Fruit fly (Drosophila melanogaster) whole organism, embryonic: ENCODE results near the gene Ilk.

Experiments
- BEAF-32 ChIP-seq: fragments of 200-800 bp; sonication (Bioruptor generic); optimal IDR thresholded peaks from 3 replicates; lab custom pipeline; 2017; ENCODE audit warnings: missing biosample characterization, missing genetic modification characterization, mild to moderate bottlenecking, moderate library complexity, missing genetic modification reagents
- Blimp-1 ChIP-seq: fragments of 200-800 bp; sonication (Bioruptor generic); optimal IDR thresholded peaks from 3 replicates; lab custom pipeline; 2018; ENCODE audit warnings: missing biosample characterization, missing genetic modification characterization, mild to moderate bottlenecking, moderate library complexity, missing genetic modification reagents
- CG11695 ChIP-seq: fragments of 200-800 bp; sonication (Bioruptor generic); IDR thresholded peaks from 3 replicates; pipeline ENCODE4 v1.3.6; 2022; ENCODE audit warnings: missing biosample characterization, missing genetic modification characterization
- CG14441 ChIP-seq: fragments of 200-800 bp; sonication (Bioruptor generic); IDR thresholded peaks from 2 replicates; pipeline ENCODE4 v1.3.6; 2022; ENCODE audit warnings: missing biosample characterization, missing genetic modification characterization
- CG14860 ChIP-seq: fragments of 200-800 bp; sonication (Bioruptor generic); IDR thresholded peaks from 3 replicates; pipeline ENCODE4 v1.3.6; 2022; ENCODE audit warnings: missing biosample characterization, missing genetic modification characterization; ENCODE audit not compliant: partially characterized antibody
- CG1603 ChIP-seq: fragments of 200-800 bp; sonication (Bioruptor generic); optimal IDR thresholded peaks from 2 replicates; lab custom pipeline; 2019; ENCODE audit warnings: missing biosample characterization, mild to moderate bottlenecking, missing genetic modification characterization, moderate library complexity
- CG17186 ChIP-seq: fragments of 200-800 bp; sonication (Bioruptor generic); optimal IDR thresholded peaks from 3 replicates; lab custom pipeline; 2017; ENCODE audit warnings: missing biosample characterization, missing genetic modification reagents, missing genetic modification characterization
- CG2116 ChIP-seq: fragments of 200-800 bp; sonication (Bioruptor generic); optimal IDR thresholded peaks from 3 replicates; lab custom pipeline; 2018; ENCODE audit warnings: missing biosample characterization, mild to moderate bottlenecking, missing genetic modification characterization
- CG2129 ChIP-seq: fragments of 200-800 bp; sonication (Bioruptor generic); IDR thresholded peaks from 2 replicates; pipeline ENCODE4 v1.3.6; 2022; ENCODE audit warnings: missing biosample characterization, missing genetic modification characterization; ENCODE audit not compliant: partially characterized antibody
- CG2199 ChIP-seq: fragments of 200-800 bp; sonication (Bioruptor generic); IDR thresholded peaks from 3 replicates; pipeline ENCODE4 v1.3.6; 2022; ENCODE audit warnings: missing biosample characterization, missing genetic modification characterization
- CG4730 ChIP-seq: fragments of 200-800 bp; sonication (Bioruptor generic); IDR thresholded peaks from 2 replicates; pipeline ENCODE4 v1.3.6; 2022; ENCODE audit warnings: missing biosample characterization, missing genetic modification characterization
- CG6254 ChIP-seq: fragments of 200-800 bp; sonication (Bioruptor generic); optimal IDR thresholded peaks from 3 replicates; lab custom pipeline; 2017; ENCODE audit warnings: mild to moderate bottlenecking, missing biosample characterization, missing genetic modification reagents, missing genetic modification characterization
- CG7271 ChIP-seq: fragments of 200-800 bp; sonication (Bioruptor generic); optimal IDR thresholded peaks from 2 replicates; lab custom pipeline; 2018; ENCODE audit warnings: missing biosample characterization, mild to moderate bottlenecking, missing genetic modification characterization, moderate library complexity
- CG7372 ChIP-seq: fragments of 200-800 bp; sonication (Bioruptor generic); IDR thresholded peaks from 2 replicates; pipeline ENCODE4 v1.3.6; 2022; ENCODE audit warnings: missing biosample characterization, missing genetic modification characterization
- CG8089 ChIP-seq: fragments of 200-800 bp; sonication (Bioruptor generic); optimal IDR thresholded peaks from 3 replicates; lab custom pipeline; 2016; ENCODE audit warnings: missing biosample characterization, missing genetic modification characterization
- CG8290 ChIP-seq, 3 experiments: fragments of 200-800 bp; sonication (Bioruptor generic); optimal IDR thresholded peaks; 2 replicates each; lab custom pipeline; 2016 to 2019; ENCODE audit warnings: missing biosample characterization in 3 of 3, missing genetic modification characterization in 3 of 3, mild to moderate bottlenecking in 2 of 3, moderate library complexity in 1 of 3
- CG8359 ChIP-seq: fragments of 200-800 bp; sonication (Bioruptor generic); optimal IDR thresholded peaks from 2 replicates; lab custom pipeline; 2017; ENCODE audit warnings: missing biosample characterization, mild to moderate bottlenecking, missing genetic modification characterization, borderline replicate concordance
- CG9932 ChIP-seq: fragments of 200-800 bp; sonication (Bioruptor generic); IDR thresholded peaks from 2 replicates; pipeline ENCODE4 v1.3.6; 2022; ENCODE audit warnings: missing biosample characterization, missing genetic modification characterization
- CTCF ChIP-seq: fragments of 200-800 bp; sonication (Bioruptor generic); optimal IDR thresholded peaks from 2 replicates; lab custom pipeline; 2017; ENCODE audit warnings: missing biosample characterization, mild to moderate bottlenecking, missing genetic modification characterization, moderate library complexity
- CoRest ChIP-seq: fragments of 200-800 bp; sonication (Bioruptor generic); optimal IDR thresholded peaks from 3 replicates; lab custom pipeline; 2018; ENCODE audit warnings: missing biosample characterization, mild to moderate bottlenecking, missing genetic modification characterization, moderate library complexity
- D ChIP-seq, 2 experiments: fragments of 200-800 bp in 1 of 2; fragments of >200 bp in 1 of 2; sonication (Bioruptor generic) in 1 of 2; optimal IDR thresholded peaks; 2 replicates in 1 of 2; 3 replicates in 1 of 2; lab custom pipeline; 2017; ENCODE audit warnings: mild to moderate bottlenecking in 1 of 2, missing biosample characterization in 1 of 2, missing genetic modification characterization in 1 of 2, missing genetic modification reagents in 1 of 2
- D19A ChIP-seq: fragments of 200-800 bp; optimal IDR thresholded peaks from 3 replicates; lab custom pipeline; 2019; ENCODE audit warnings: missing biosample characterization, mild to moderate bottlenecking, missing genetic modification characterization, moderate library complexity
- Deaf1 ChIP-seq: fragments of 200-800 bp; optimal IDR thresholded peaks from 3 replicates; lab custom pipeline; 2019; ENCODE audit warnings: missing biosample characterization, mild to moderate bottlenecking, missing genetic modification characterization, moderate library complexity
- Hand ChIP-seq: fragments of 200-800 bp; sonication (Bioruptor generic); optimal IDR thresholded peaks from 2 replicates; lab custom pipeline; 2017; ENCODE audit warnings: mild to moderate bottlenecking, missing biosample characterization, missing genetic modification reagents, missing genetic modification characterization
- Hsf ChIP-seq: fragments of 200-800 bp; sonication (Bioruptor generic); optimal IDR thresholded peaks from 3 replicates; lab custom pipeline; 2016; ENCODE audit warnings: missing biosample characterization, missing genetic modification characterization
- Med ChIP-seq: fragments of 200-800 bp; sonication (Bioruptor generic); peaks from one replicate; lab custom pipeline; 2016; ENCODE audit warnings: missing biosample characterization, missing genetic modification characterization, mild to moderate bottlenecking, inconsistent platforms, moderate library complexity
- Nf-YC ChIP-seq: fragments of 200-800 bp; optimal IDR thresholded peaks from 3 replicates; lab custom pipeline; 2019; ENCODE audit warnings: missing biosample characterization, mild to moderate bottlenecking, missing genetic modification characterization, moderate library complexity
- NfI ChIP-seq: fragments of 200-800 bp; sonication (Bioruptor generic); optimal IDR thresholded peaks from 3 replicates; lab custom pipeline; 2018; ENCODE audit warnings: missing biosample characterization, mild to moderate bottlenecking, missing genetic modification characterization, moderate library complexity
- Side ChIP-seq: fragments of 200-800 bp; sonication (Bioruptor generic); optimal IDR thresholded peaks from 2 replicates; lab custom pipeline; 2016; ENCODE audit warnings: missing biosample characterization, missing genetic modification characterization
- Usf ChIP-seq: fragments of 200-800 bp; sonication (Bioruptor generic); optimal IDR thresholded peaks from 2 replicates; lab custom pipeline; 2017; ENCODE audit warnings: missing genotype, missing biosample characterization, missing genetic modification characterization
- Vsx1 ChIP-seq: fragments of 200-800 bp; sonication (Bioruptor generic); optimal IDR thresholded peaks from 2 replicates; lab custom pipeline; 2017; ENCODE audit warnings: missing biosample characterization, mild to moderate bottlenecking, missing genetic modification characterization, missing genetic modification reagents
- aop ChIP-seq: fragments of 200-800 bp; sonication (Bioruptor generic); IDR thresholded peaks from 2 replicates; pipeline ENCODE4 v1.3.6; 2022; ENCODE audit warnings: missing biosample characterization, missing genetic modification characterization
- fru ChIP-seq: fragments of >200 bp; optimal IDR thresholded peaks from 2 replicates; lab custom pipeline; 2017
- gce ChIP-seq: fragments of 200-800 bp; sonication (Bioruptor generic); IDR thresholded peaks from 3 replicates; pipeline ENCODE4 v1.3.6; 2022; ENCODE audit warnings: missing biosample characterization, missing genetic modification characterization
- gfzf ChIP-seq: fragments of 200-800 bp; sonication (Bioruptor generic); optimal IDR thresholded peaks from 2 replicates; lab custom pipeline; 2016; ENCODE audit warnings: missing biosample characterization, mild to moderate bottlenecking, missing genetic modification characterization, moderate library complexity
- gsb-n ChIP-seq: fragments of 200-800 bp; sonication (Bioruptor generic); optimal IDR thresholded peaks from 3 replicates; lab custom pipeline; 2018; ENCODE audit warnings: missing biosample characterization, mild to moderate bottlenecking, missing genetic modification characterization
- hkb ChIP-seq, 2 experiments: fragments of 200-800 bp in 1 of 2; fragments of >200 bp in 1 of 2; sonication (Bioruptor generic) in 1 of 2; IDR thresholded peaks in 1 of 2; optimal IDR thresholded peaks in 1 of 2; 2 replicates each; pipeline versions ENCODE4 v1.3.6 to Lab custom; 2017 to 2022; ENCODE audit warnings: missing biosample characterization in 1 of 2, missing genetic modification characterization in 1 of 2
- insv ChIP-seq, 2 experiments: fragments of 200-800 bp; sonication (Bioruptor generic); optimal IDR thresholded peaks; 3 replicates each; lab custom pipeline; 2016 to 2018; ENCODE audit warnings: missing biosample characterization in 2 of 2, missing genetic modification characterization in 2 of 2
- nerfin-1 ChIP-seq: fragments of 200-800 bp; sonication (Bioruptor generic); optimal IDR thresholded peaks from 3 replicates; lab custom pipeline; 2019; ENCODE audit warnings: missing biosample characterization, mild to moderate bottlenecking, missing genetic modification characterization, moderate library complexity
- pita ChIP-seq: fragments of 200-800 bp; sonication (Bioruptor generic); optimal IDR thresholded peaks from 2 replicates; lab custom pipeline; 2017; ENCODE audit warnings: missing biosample characterization, mild to moderate bottlenecking, missing genetic modification characterization
- stwl ChIP-seq: fragments of 200-800 bp; sonication (Bioruptor generic); optimal IDR thresholded peaks from 3 replicates; lab custom pipeline; 2018; ENCODE audit warnings: missing biosample characterization, mild to moderate bottlenecking, missing genetic modification characterization, moderate library complexity
- sug ChIP-seq: fragments of 200-800 bp; optimal IDR thresholded peaks from 2 replicates; lab custom pipeline; 2019; ENCODE audit warnings: missing biosample characterization, mild to moderate bottlenecking, missing genetic modification characterization, moderate library complexity
- tap ChIP-seq: fragments of 200-800 bp; optimal IDR thresholded peaks from 3 replicates; lab custom pipeline; 2019; ENCODE audit warnings: missing biosample characterization, mild to moderate bottlenecking, missing genetic modification characterization, moderate library complexity
- tna ChIP-seq: fragments of 200-800 bp; sonication (Bioruptor generic); IDR thresholded peaks from 2 replicates; pipeline ENCODE4 v1.3.6; 2022; ENCODE audit warnings: missing biosample characterization, missing genetic modification characterization; ENCODE audit not compliant: partially characterized antibody
- vnd ChIP-seq: fragments of 200-800 bp; sonication (Bioruptor generic); IDR thresholded peaks from 3 replicates; pipeline ENCODE4 v1.3.6; 2022; ENCODE audit warnings: missing biosample characterization, missing genetic modification characterization; ENCODE audit not compliant: partially characterized antibody

Ilk gene

DNA sequence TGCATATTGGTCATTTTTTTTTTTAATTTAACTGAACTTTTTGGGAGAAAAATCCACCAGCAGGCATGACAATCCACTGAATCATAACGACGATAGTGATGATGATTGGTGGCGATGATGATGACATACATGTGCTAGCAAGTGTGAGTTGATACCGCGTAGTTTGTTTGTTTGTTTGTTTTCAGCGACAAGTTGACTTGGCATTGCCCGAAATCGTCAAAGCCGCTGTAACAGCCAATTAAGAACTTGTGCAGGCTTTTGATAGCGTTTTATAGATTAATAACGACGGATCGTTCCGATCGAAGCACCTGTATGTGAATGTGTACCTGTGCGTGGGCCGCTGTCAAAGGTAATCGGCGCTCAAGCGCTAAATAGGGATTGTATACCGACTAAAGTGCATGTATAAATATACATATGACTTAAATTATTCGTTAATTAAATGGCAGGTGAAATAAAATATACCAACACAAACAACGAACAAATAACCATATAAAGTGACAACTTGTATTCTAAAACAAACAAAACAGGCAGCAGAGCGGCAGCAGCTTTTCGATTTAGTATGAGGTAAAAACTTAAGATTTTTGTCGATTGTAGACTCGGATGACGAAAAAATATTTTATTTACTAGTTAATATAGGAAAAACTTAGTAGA is 15.3 kb upstream of the Ilk start (continued):
- TF ChIP-seq Vsx1 (GFP tag; lab: Kevin White, UChicago) (peak; percentile 82), Nf-YC (no peak), CG14860 (GFP tag; lab: Robert Waterston, UW) (no peak)

DNA sequence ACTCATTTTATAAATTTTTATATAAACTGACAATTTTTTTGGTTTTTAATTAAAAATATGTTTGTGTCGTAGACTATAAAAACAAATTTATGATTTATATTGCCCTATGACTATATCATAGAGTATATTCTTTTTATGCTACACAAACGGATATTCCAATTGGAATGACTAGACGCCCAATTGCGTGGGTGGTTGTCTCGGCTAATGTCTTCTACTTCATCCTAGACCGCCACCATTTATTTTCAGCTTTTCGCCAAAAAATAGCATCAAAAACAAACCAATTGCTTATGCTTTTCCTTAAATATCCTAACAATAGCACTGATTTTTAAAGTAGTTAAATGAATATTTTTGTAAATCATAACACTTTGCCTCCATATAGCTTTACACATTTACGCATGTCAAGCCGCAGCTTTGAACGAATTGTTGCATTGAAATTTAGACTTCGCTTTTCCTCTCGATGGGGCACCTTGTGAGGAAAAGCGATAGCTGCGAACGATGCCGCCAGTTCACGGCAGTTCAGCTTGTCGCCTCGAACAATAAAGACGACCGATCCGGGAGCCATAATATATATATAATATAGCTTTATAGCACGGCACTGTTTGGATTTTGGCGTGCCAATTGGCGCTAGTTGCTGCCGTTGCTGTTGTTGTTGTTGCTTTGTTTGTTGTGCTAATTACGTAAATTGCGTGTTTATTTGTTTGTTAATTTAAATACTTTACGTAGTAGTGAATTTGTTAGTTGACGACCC is 14.5 kb upstream of the Ilk start:
- peak; percentile 36; the same call in 1 of the 2 replicates for TF ChIP-seq CG14441 (GFP tag; lab: Robert Waterston, UW)
- peak; percentile 20 for TF ChIP-seq gfzf (GFP tag; lab: Kevin White, UChicago)
- no peak for TF ChIP-seq aop (GFP tag; lab: Robert Waterston, UW)
- TF ChIP-seq gsb-n = no peak
- no peak for TF ChIP-seq CG9932
- TF ChIP-seq Side = no peak
- peak; percentile 78 to 96 for TF ChIP-seq insv (GFP tag; optimal IDR thresholded peaks at IDR 0.05; lab: Kevin White, UChicago)
- TF ChIP-seq Med (GFP tag; lab: Kevin White, UChicago) = peak; percentile 16
- no peak for TF ChIP-seq CG8089 (GFP tag; lab: Kevin White, UChicago)
- peak; percentile 36 for TF ChIP-seq stwl
- TF ChIP-seq CG4730 (GFP tag; lab: Robert Waterston, UW) = no peak
- no peak for TF ChIP-seq nerfin-1 (tag; lab: Kevin White, UChicago)
- TF ChIP-seq CG7372 (GFP tag; lab: Robert Waterston, UW) = no peak
- no peak for TF ChIP-seq Hand (GFP tag; lab: Kevin White, UChicago)
- no peak for TF ChIP-seq Blimp-1 (GFP tag; lab: Kevin White, UChicago)
- TF ChIP-seq Deaf1 (tag; lab: Kevin White, UChicago) = no peak
- no peak for TF ChIP-seq CG2129
- TF ChIP-seq CG1603 (tag; lab: Kevin White, UChicago) = peak; percentile 14
- TF ChIP-seq D (optimal IDR thresholded peaks at IDR 0.05; lab: Kevin White, UChicago) = no peak
- TF ChIP-seq D (GFP tag; optimal IDR thresholded peaks at IDR 0.05; lab: Kevin White, UChicago) = no peak
- TF ChIP-seq hkb (optimal IDR thresholded peaks at IDR 0.05; lab: Kevin White, UChicago) = peak; percentile 26
- no peak for TF ChIP-seq hkb (GFP tag; IDR thresholded peaks at IDR 0.05; lab: Robert Waterston, UW)
- TF ChIP-seq vnd = no peak
- TF ChIP-seq Hsf (GFP tag; lab: Kevin White, UChicago) = no peak
- TF ChIP-seq CoRest (tag; lab: Kevin White, UChicago) = no peak
- TF ChIP-seq sug (tag; lab: Kevin White, UChicago) = peak; percentile 6
- TF ChIP-seq tna = no peak
- no peak for TF ChIP-seq gce (GFP tag; lab: Robert Waterston, UW)
- peak; percentile 35 for TF ChIP-seq pita (GFP tag; lab: Kevin White, UChicago)
- TF ChIP-seq NfI = no peak
- TF ChIP-seq tap = no peak
- no peak for TF ChIP-seq CG8290 (GFP tag; optimal IDR thresholded peaks at IDR 0.05; lab: Kevin White, UChicago)
- TF ChIP-seq CG8290 (tag; optimal IDR thresholded peaks at IDR 0.05; lab: Kevin White, UChicago) = peak in 1 of 2 experiments; percentile 18
- TF ChIP-seq CTCF = peak; percentile 70
- no peak for TF ChIP-seq CG8359 (GFP tag; lab: Kevin White, UChicago)
- TF ChIP-seq fru = no peak
- TF ChIP-seq CG7271 = no peak
- TF ChIP-seq CG6254 = peak; percentile 59
- TF ChIP-seq CG2116 (GFP tag; lab: Kevin White, UChicago) = peak; percentile 7
- no peak for TF ChIP-seq Usf
- peak; percentile 91 for TF ChIP-seq CG2199 (GFP tag; lab: Robert Waterston, UW)
- peak; percentile 63 for TF ChIP-seq D19A
- TF ChIP-seq BEAF-32 (GFP tag; lab: Kevin White, UChicago) = peak; percentile 1
- TF ChIP-seq CG17186 = no peak
- TF ChIP-seq CG11695 = 0 out of 3 replicates have a peak, but pooled peaks have one; percentile 7
